Worm (Caenorhabditis elegans) whole organism, L1 larva: ENCODE results near the gene B0457.6.

Source experiments
- aha-1 ChIP-seq: fragments of 150-350 bp; optimal IDR thresholded peaks from 2 replicates; lab custom pipeline; 2014; ENCODE audit warnings: missing biosample characterization, missing genetic modification characterization
- alr-1 ChIP-seq: fragments of 200-800 bp; sonication (Bioruptor generic); optimal IDR thresholded peaks from 2 replicates; lab custom pipeline; 2018; ENCODE audit warnings: borderline replicate concordance, mild to moderate bottlenecking, missing genetic modification characterization, missing compliant biosample characterization
- blmp-1 ChIP-seq: fragments of 150-350 bp; optimal IDR thresholded peaks from 2 replicates; lab custom pipeline; 2014; ENCODE audit warnings: missing biosample characterization, missing genetic modification characterization
- ceh-63 ChIP-seq: fragments of 200-800 bp; sonication (Bioruptor generic); optimal IDR thresholded peaks from 2 replicates; lab custom pipeline; 2018; ENCODE audit warnings: mild to moderate bottlenecking, missing genetic modification characterization, missing compliant biosample characterization
- ceh-90 ChIP-seq: sonication (generic microtip); optimal IDR thresholded peaks from 2 replicates; lab custom pipeline; 2016; ENCODE audit warnings: missing genetic modification characterization, missing compliant biosample characterization
- dpl-1 ChIP-seq, 3 experiments: fragments of 150-350 bp in 2 of 3; sonication (generic microtip) in 1 of 3; optimal IDR thresholded peaks; 2 replicates each; lab custom pipeline; 2014 to 2017; ENCODE audit warnings: missing biosample characterization in 3 of 3, missing genetic modification characterization in 3 of 3, missing genetic modification reagents in 3 of 3
- efl-1 ChIP-seq, 4 experiments: fragments of 150-350 bp; optimal IDR thresholded peaks in 3 of 4; peaks in 1 of 4; 1 replicate in 1 of 4; 2 replicates in 3 of 4; lab custom pipeline; 2014; ENCODE audit warnings: missing biosample characterization in 2 of 4, missing genetic modification characterization in 2 of 4, missing genetic modification reagents in 2 of 4
- efl-3 ChIP-seq: fragments of 200-800 bp; sonication (Bioruptor generic); optimal IDR thresholded peaks from 2 replicates; lab custom pipeline; 2018; ENCODE audit warnings: mild to moderate bottlenecking, missing genetic modification characterization, missing compliant biosample characterization
- irx-1 ChIP-seq: sonication (generic microtip); optimal IDR thresholded peaks from 2 replicates; lab custom pipeline; 2016; ENCODE audit warnings: missing genetic modification characterization, missing compliant biosample characterization
- jun-1 ChIP-seq: fragments of 150-350 bp; optimal IDR thresholded peaks from 2 replicates; lab custom pipeline; 2014; ENCODE audit warnings: missing biosample characterization, missing genetic modification reagents, missing genetic modification characterization
- lin-35 ChIP-seq, 2 experiments: fragments of 150-350 bp; optimal IDR thresholded peaks; 2 replicates each; lab custom pipeline; 2014; ENCODE audit warnings: missing biosample characterization in 2 of 2, missing genetic modification characterization in 2 of 2, missing genetic modification reagents in 2 of 2
- lsy-2 ChIP-seq, 2 experiments: fragments of 150-350 bp; optimal IDR thresholded peaks; 2 replicates each; lab custom pipeline; 2014; ENCODE audit warnings: missing biosample characterization in 2 of 2, missing genetic modification characterization in 2 of 2
- mep-1 ChIP-seq: fragments of 150-350 bp; optimal IDR thresholded peaks from 2 replicates; lab custom pipeline; 2014; ENCODE audit warnings: missing biosample characterization, missing genetic modification characterization
- nhr-11 ChIP-seq: fragments of 150-350 bp; optimal IDR thresholded peaks from 2 replicates; lab custom pipeline; 2014; ENCODE audit warnings: missing biosample characterization, missing genetic modification characterization
- nhr-12 ChIP-seq: sonication (generic microtip); optimal IDR thresholded peaks from 2 replicates; lab custom pipeline; 2017; ENCODE audit warnings: missing biosample characterization, missing genetic modification characterization
- nhr-20 ChIP-seq: sonication (generic microtip); optimal IDR thresholded peaks from 2 replicates; lab custom pipeline; 2016; ENCODE audit warnings: mild to moderate bottlenecking, missing genetic modification characterization, missing compliant biosample characterization
- nhr-28 ChIP-seq: fragments of 150-350 bp; optimal IDR thresholded peaks from 2 replicates; lab custom pipeline; 2014; ENCODE audit warnings: missing biosample characterization, missing genetic modification characterization
- nhr-47 ChIP-seq: sonication (generic microtip); optimal IDR thresholded peaks from 2 replicates; lab custom pipeline; 2016; ENCODE audit warnings: mild to moderate bottlenecking, missing genetic modification characterization, moderate library complexity, missing compliant biosample characterization
- nhr-71 ChIP-seq: sonication (generic microtip); optimal IDR thresholded peaks from 2 replicates; lab custom pipeline; 2016; ENCODE audit warnings: mild to moderate bottlenecking, missing genetic modification characterization, moderate library complexity, missing compliant biosample characterization
- nhr-76 ChIP-seq: sonication (generic microtip); optimal IDR thresholded peaks from 2 replicates; lab custom pipeline; 2017; ENCODE audit warnings: missing biosample characterization, missing genetic modification characterization
- nhr-84 ChIP-seq: sonication (generic microtip); optimal IDR thresholded peaks from 2 replicates; lab custom pipeline; 2017; ENCODE audit warnings: missing biosample characterization, missing genetic modification characterization
- skn-1 ChIP-seq: fragments of 150-350 bp; optimal IDR thresholded peaks from 2 replicates; lab custom pipeline; 2014; ENCODE audit warnings: missing biosample characterization, missing genetic modification characterization
- swsn-7 ChIP-seq: sonication (generic microtip); optimal IDR thresholded peaks from 2 replicates; lab custom pipeline; 2016; ENCODE audit warnings: missing genetic modification characterization, missing compliant biosample characterization
- unc-30 ChIP-seq: sonication (generic microtip); optimal IDR thresholded peaks from 2 replicates; lab custom pipeline; 2017; ENCODE audit warnings: missing biosample characterization, missing genetic modification characterization
- vab-15 ChIP-seq: sonication (generic microtip); optimal IDR thresholded peaks from 2 replicates; lab custom pipeline; 2017; ENCODE audit warnings: missing genotype, mild to moderate bottlenecking, missing genetic modification characterization, missing compliant biosample characterization

Gene B0457.6

DNA sequence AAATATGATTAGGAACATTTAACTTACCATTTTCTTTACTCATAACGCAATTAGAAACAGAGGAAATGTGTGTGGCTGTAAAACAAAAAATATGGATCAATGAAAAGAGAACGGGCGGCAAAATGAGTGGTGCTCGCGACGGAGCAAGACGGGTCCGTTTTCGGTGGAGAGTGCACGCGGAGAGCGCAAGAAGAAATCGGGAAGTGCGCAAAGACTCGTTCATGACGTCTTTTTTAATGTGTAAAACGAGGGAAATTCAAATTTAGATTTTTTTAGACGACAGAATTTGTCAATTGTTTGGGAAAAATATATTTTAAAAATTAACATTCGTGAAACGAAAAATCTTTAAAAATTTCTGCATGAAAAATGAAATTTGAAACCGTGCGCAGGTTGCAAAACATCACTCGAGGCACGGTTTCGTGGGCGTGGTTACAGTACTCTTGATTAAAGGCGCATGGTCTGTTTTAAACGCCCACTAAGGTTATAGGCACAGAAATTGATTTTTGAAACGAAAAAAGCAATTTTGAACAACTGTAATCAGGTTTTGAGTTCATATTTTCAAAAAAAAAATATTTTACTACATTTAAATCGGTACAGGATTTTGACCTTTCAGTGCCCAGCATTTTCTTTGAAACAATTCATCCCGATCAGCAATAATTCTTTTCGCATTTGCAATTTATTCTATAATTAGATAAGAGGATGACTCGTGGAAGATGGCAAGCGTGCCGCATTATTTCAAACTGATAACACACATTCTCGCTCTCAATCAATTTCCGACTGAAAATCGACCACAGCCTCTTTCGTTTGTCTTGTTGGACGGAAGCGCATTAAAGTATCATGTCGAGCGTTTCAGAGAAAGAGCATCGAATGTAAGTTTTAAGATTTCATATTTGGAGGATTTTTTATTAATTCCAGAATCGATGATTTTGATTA is 47.3 kb downstream of the B0457.6 start, which contains the start of the genes szy-20 and C18E9.5 (continued):
- TF ChIP-seq skn-1 (tag; lab: Kevin White, UChicago) = peak; percentile 47
- no peak for TF ChIP-seq vab-15 (tag; lab: Kevin White, UChicago)
- TF ChIP-seq nhr-12 (tag; lab: Kevin White, UChicago) = no peak
- TF ChIP-seq nhr-84 (tag; lab: Kevin White, UChicago) = no peak
- TF ChIP-seq mep-1 (tag; lab: Kevin White, UChicago) = peak; percentile 90
- TF ChIP-seq ceh-63 = no peak
- TF ChIP-seq nhr-71 (tag; lab: Kevin White, UChicago) = peak; percentile 93
- TF ChIP-seq ceh-90 (tag; lab: Kevin White, UChicago) = peak; percentile 38
- peak; percentile 84 for TF ChIP-seq jun-1
- no peak for TF ChIP-seq nhr-76 (tag; lab: Kevin White, UChicago)
- no peak for TF ChIP-seq unc-30 (tag; lab: Kevin White, UChicago)
- peak; percentile 93 for TF ChIP-seq nhr-47 (tag; lab: Kevin White, UChicago)
- TF ChIP-seq nhr-11 (tag; lab: Kevin White, UChicago) = peak; percentile 61
- TF ChIP-seq aha-1 (tag; lab: Kevin White, UChicago) = no peak
- no peak for TF ChIP-seq alr-1 (tag; lab: Kevin White, UChicago)

DNA sequence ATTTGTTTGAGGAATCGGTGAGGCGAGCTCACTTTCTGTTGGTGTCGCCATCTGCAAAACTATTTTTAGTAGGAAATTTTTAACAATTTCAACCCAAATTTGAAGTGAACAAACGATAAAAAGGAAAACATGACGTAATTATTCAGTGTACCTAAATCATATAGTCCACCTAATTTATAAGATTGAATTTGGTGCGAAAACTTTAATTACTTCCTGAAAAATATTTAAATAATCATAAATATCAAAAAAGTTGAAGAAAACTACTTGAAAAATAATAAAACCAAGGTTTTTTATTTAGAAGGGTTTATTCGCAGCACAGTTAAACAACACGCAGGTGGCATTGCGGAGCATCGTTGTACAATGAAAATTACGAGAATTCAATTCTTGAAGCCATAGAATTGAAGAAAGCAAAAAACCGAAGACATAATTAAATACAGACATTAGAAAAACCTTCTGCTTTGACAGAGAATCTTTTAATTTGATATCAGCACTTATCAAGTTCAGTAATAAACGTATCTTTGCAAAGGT is 51.4 kb downstream of the B0457.6 start, which contains the start of gene tomm-40:
tomm-40 (minus strand) TSS at position 51 of the 528 bp plus-strand sequence.
- TF ChIP-seq lsy-2 (tag; optimal IDR thresholded peaks at IDR 0.05; lab: Kevin White, UChicago) = peak; percentile 34 to 51
- no peak for TF ChIP-seq alr-1 (tag; lab: Kevin White, UChicago)
- TF ChIP-seq lin-35 (GFP tag; optimal IDR thresholded peaks at IDR 0.05; lab: Kevin White, UChicago) = peak in 1 of 2 experiments; percentile 55
- no peak for TF ChIP-seq irx-1 (tag; lab: Kevin White, UChicago)
- peak; percentile 31 for TF ChIP-seq nhr-71 (tag; lab: Kevin White, UChicago)
- peak; percentile 49 to 51 for TF ChIP-seq efl-1 (optimal IDR thresholded peaks at IDR 0.05; lab: Kevin White, UChicago)
- peak; percentile 55 to 93 for TF ChIP-seq efl-1 (GFP tag; optimal IDR thresholded peaks at IDR 0.05 in 1 of 2; lab: Kevin White, UChicago)
- TF ChIP-seq dpl-1 (GFP tag; optimal IDR thresholded peaks at IDR 0.05; lab: Kevin White, UChicago) = peak; percentile 27 to 59 (median 48)
- TF ChIP-seq nhr-28 (tag; lab: Kevin White, UChicago) = no peak
- peak; percentile 40 for TF ChIP-seq mep-1 (tag; lab: Kevin White, UChicago)
- no peak for TF ChIP-seq efl-3 (GFP tag; lab: Kevin White, UChicago)
- peak; percentile 13 for TF ChIP-seq swsn-7 (tag; lab: Kevin White, UChicago)
- peak; percentile 3 for TF ChIP-seq nhr-20 (tag; lab: Kevin White, UChicago)
- TF ChIP-seq skn-1 (tag; lab: Kevin White, UChicago) = peak; percentile 5
- TF ChIP-seq blmp-1 (tag; lab: Kevin White, UChicago) = peak; percentile 12
- TF ChIP-seq, all 84 proteins: peak for 10
